Worm (Caenorhabditis elegans): Measurements from ENCODE around the gene ugt-8.

DNA sequence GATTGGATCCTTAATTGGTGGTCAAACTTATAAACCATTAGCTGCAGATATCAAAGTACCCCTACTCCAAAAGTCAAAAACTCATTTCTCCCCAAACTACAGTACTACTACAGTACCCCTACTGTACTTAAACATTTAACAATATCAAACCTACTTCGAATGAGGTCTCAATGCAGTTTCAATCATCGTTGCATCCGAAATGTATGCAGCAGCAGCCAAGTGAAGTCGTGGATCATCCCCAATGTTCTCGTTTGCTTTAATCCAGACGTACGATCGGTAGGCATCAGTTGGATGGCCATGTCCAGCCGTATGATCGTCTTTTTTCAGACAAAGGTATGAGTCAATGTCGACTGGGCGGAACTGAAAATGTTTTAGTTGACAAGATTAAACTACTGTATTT is 46.2 kb upstream of the ugt-8 start:
- TF ChIP-seq egl-27 (tag; optimal IDR thresholded peaks at IDR 0.05) (no peak), R02D3.7 (tag; optimal IDR thresholded peaks at IDR 0.05) (no peak), ZK546.5 (tag; optimal IDR thresholded peaks at IDR 0.05) (no peak), mdl-1 (tag; optimal IDR thresholded peaks at IDR 0.05) (no peak), ceh-9 (tag; optimal IDR thresholded peaks at IDR 0.05) (no peak), nfya-1 (tag; optimal IDR thresholded peaks at IDR 0.05; ENCODE audit: insufficient read depth) (no peak), elt-3 (tag; optimal IDR thresholded peaks at IDR 0.05) (no peak), nhr-76 (tag; optimal IDR thresholded peaks at IDR 0.05) (no peak), aly-2 (tag; optimal IDR thresholded peaks at IDR 0.05) (no peak)
